Worm (Caenorhabditis elegans) whole organism, L2 larva: ENCODE results near the gene F57C7.4.
A peak's percentile ranks its signal among the peaks of the same experiment; 100 is the strongest.

Experiments used
- C34F6.9 ChIP-seq: fragments of 150-350 bp; optimal IDR thresholded peaks from 2 replicates; lab custom pipeline; 2014; ENCODE audit warnings: missing biosample characterization, missing genetic modification characterization
- F13H6.1 ChIP-seq: sonication (generic microtip); optimal IDR thresholded peaks from 2 replicates; lab custom pipeline; 2016; ENCODE audit warnings: missing genetic modification characterization, missing compliant biosample characterization
- R02D3.7 ChIP-seq: fragments of 150-350 bp; optimal IDR thresholded peaks from 2 replicates; lab custom pipeline; 2014; ENCODE audit warnings: missing biosample characterization, missing genetic modification characterization
- Y55F3AM.14 ChIP-seq: fragments of 200-800 bp; sonication (Bioruptor generic); optimal IDR thresholded peaks from 2 replicates; lab custom pipeline; 2018; ENCODE audit warnings: mild to moderate bottlenecking, missing genetic modification characterization, missing compliant biosample characterization
- ZK546.5 ChIP-seq: sonication (generic microtip); optimal IDR thresholded peaks from 2 replicates; lab custom pipeline; 2017; ENCODE audit warnings: missing biosample characterization, missing genetic modification characterization
- alr-1 ChIP-seq: fragments of 150-350 bp; optimal IDR thresholded peaks from 2 replicates; lab custom pipeline; 2014; ENCODE audit warnings: missing biosample characterization, missing genetic modification characterization
- aly-2 ChIP-seq: fragments of 150-350 bp; optimal IDR thresholded peaks from 2 replicates; lab custom pipeline; 2014; ENCODE audit warnings: missing biosample characterization, missing genetic modification characterization
- ama-1 ChIP-seq: fragments of 150-350 bp; optimal IDR thresholded peaks from 2 replicates; lab custom pipeline; 2018; ENCODE audit warnings: inconsistent platforms
- blmp-1 ChIP-seq: sonication (generic microtip); optimal IDR thresholded peaks from 2 replicates; lab custom pipeline; 2017; ENCODE audit warnings: missing genetic modification characterization, mild to moderate bottlenecking, missing compliant biosample characterization, antibody characterized with exemption, moderate library complexity; ENCODE audit not compliant: insufficient read depth
- ceh-16 ChIP-seq: fragments of 150-350 bp; optimal IDR thresholded peaks from 2 replicates; lab custom pipeline; 2014; ENCODE audit warnings: missing biosample characterization, missing genetic modification characterization
- crh-2 ChIP-seq: sonication (generic microtip); optimal IDR thresholded peaks from 2 replicates; lab custom pipeline; 2017; ENCODE audit warnings: missing biosample characterization, missing genetic modification characterization
- dmd-4 ChIP-seq: sonication (generic microtip); optimal IDR thresholded peaks from 2 replicates; lab custom pipeline; 2017; ENCODE audit warnings: missing biosample characterization, missing genetic modification characterization
- egl-27 ChIP-seq: sonication (generic microtip); optimal IDR thresholded peaks from 3 replicates; lab custom pipeline; 2017; ENCODE audit warnings: missing biosample characterization, missing genetic modification reagents, missing genetic modification characterization
- elt-1 ChIP-seq: fragments of 150-350 bp; optimal IDR thresholded peaks from 2 replicates; lab custom pipeline; 2014; ENCODE audit warnings: missing biosample characterization, missing genetic modification characterization
- fos-1 ChIP-seq: fragments of 150-350 bp; optimal IDR thresholded peaks from 2 replicates; lab custom pipeline; 2014; ENCODE audit warnings: missing biosample characterization, missing genetic modification characterization
- gmeb-1 ChIP-seq: fragments of 150-350 bp; optimal IDR thresholded peaks from 2 replicates; lab custom pipeline; 2014; ENCODE audit warnings: missing biosample characterization, missing genetic modification characterization
- lin-11 ChIP-seq: fragments of 150-350 bp; sonication (generic microtip); optimal IDR thresholded peaks from 2 replicates; lab custom pipeline; 2014; ENCODE audit warnings: missing biosample characterization, missing genetic modification characterization, inconsistent platforms, mixed read lengths
- lin-13 ChIP-seq: fragments of 150-350 bp; optimal IDR thresholded peaks from 2 replicates; lab custom pipeline; 2014; ENCODE audit warnings: missing biosample characterization, missing genetic modification reagents, missing genetic modification characterization
- lin-39 ChIP-seq: fragments of 150-350 bp; optimal IDR thresholded peaks from 2 replicates; lab custom pipeline; 2014; ENCODE audit warnings: missing biosample characterization, missing genetic modification reagents, missing genetic modification characterization
- lsy-2 ChIP-seq, 2 experiments: fragments of 150-350 bp in 1 of 2; sonication (generic microtip) in 1 of 2; optimal IDR thresholded peaks; 2 replicates each; lab custom pipeline; 2014 to 2017; ENCODE audit warnings: missing biosample characterization in 2 of 2, missing genetic modification characterization in 2 of 2
- mab-5 ChIP-seq: fragments of 150-350 bp; optimal IDR thresholded peaks from 2 replicates; lab custom pipeline; 2014; ENCODE audit warnings: missing biosample characterization, missing genetic modification characterization
- mdl-1 ChIP-seq, 2 experiments: fragments of 150-350 bp in 1 of 2; sonication (generic microtip) in 1 of 2; optimal IDR thresholded peaks; 2 replicates each; lab custom pipeline; 2017; ENCODE audit warnings: missing biosample characterization in 2 of 2, missing genetic modification characterization in 2 of 2
- nhr-10 ChIP-seq: sonication (generic microtip); optimal IDR thresholded peaks from 2 replicates; lab custom pipeline; 2017; ENCODE audit warnings: missing biosample characterization, missing genetic modification characterization
- nhr-11 ChIP-seq: fragments of 150-350 bp; optimal IDR thresholded peaks from 2 replicates; lab custom pipeline; 2014; ENCODE audit warnings: missing biosample characterization, missing genetic modification characterization
- nhr-129 ChIP-seq: fragments of 150-350 bp; optimal IDR thresholded peaks from 2 replicates; lab custom pipeline; 2014; ENCODE audit warnings: missing biosample characterization, missing genetic modification characterization
- nhr-21 ChIP-seq: fragments of 150-350 bp; optimal IDR thresholded peaks from 2 replicates; lab custom pipeline; 2014; ENCODE audit warnings: missing biosample characterization, missing genetic modification characterization
- nhr-23 ChIP-seq: fragments of 150-350 bp; optimal IDR thresholded peaks from 2 replicates; lab custom pipeline; 2014; ENCODE audit warnings: missing biosample characterization, missing genetic modification reagents, missing genetic modification characterization
- nhr-237 ChIP-seq: fragments of 150-350 bp; optimal IDR thresholded peaks from 2 replicates; lab custom pipeline; 2014; ENCODE audit warnings: missing biosample characterization, missing genetic modification characterization
- nhr-25 ChIP-seq: fragments of 150-350 bp; sonication (generic microtip); optimal IDR thresholded peaks from 3 replicates; lab custom pipeline; 2014; ENCODE audit warnings: missing biosample characterization, missing genetic modification characterization
- nhr-6 ChIP-seq: fragments of 150-350 bp; optimal IDR thresholded peaks from 2 replicates; lab custom pipeline; 2014; ENCODE audit warnings: missing biosample characterization, missing genetic modification characterization
- nhr-77 ChIP-seq: fragments of 150-350 bp; optimal IDR thresholded peaks from 2 replicates; lab custom pipeline; 2014; ENCODE audit warnings: missing biosample characterization, missing genetic modification characterization
- sem-4 ChIP-seq: fragments of 150-350 bp; optimal IDR thresholded peaks from 2 replicates; lab custom pipeline; 2014; ENCODE audit warnings: missing biosample characterization, missing genetic modification reagents, missing genetic modification characterization
- sma-3 ChIP-seq: sonication (generic microtip); optimal IDR thresholded peaks from 2 replicates; lab custom pipeline; 2016; ENCODE audit warnings: missing genetic modification reagents, missing genetic modification characterization, missing compliant biosample characterization
- sma-9 ChIP-seq, 2 experiments: fragments of 150-350 bp in 1 of 2; sonication (generic microtip) in 1 of 2; optimal IDR thresholded peaks; 2 replicates each; lab custom pipeline; 2014 to 2016; ENCODE audit warnings: missing genetic modification characterization in 2 of 2, mild to moderate bottlenecking in 1 of 2, missing biosample characterization in 1 of 2, missing compliant biosample characterization in 1 of 2, missing genetic modification reagents in 1 of 2, moderate library complexity in 1 of 2
- snpc-4 ChIP-seq: fragments of 150-350 bp; optimal IDR thresholded peaks from 2 replicates; lab custom pipeline; 2014; ENCODE audit warnings: missing biosample characterization, missing genetic modification characterization
- unc-39 ChIP-seq: fragments of 150-350 bp; optimal IDR thresholded peaks from 2 replicates; lab custom pipeline; 2014; ENCODE audit warnings: missing biosample characterization, missing genetic modification characterization
- unc-55 ChIP-seq: fragments of 150-350 bp; sonication (generic microtip); optimal IDR thresholded peaks from 3 replicates; lab custom pipeline; 2014; ENCODE audit warnings: missing biosample characterization, missing genetic modification reagents, missing genetic modification characterization
- unc-62 ChIP-seq: fragments of 150-350 bp; optimal IDR thresholded peaks from 2 replicates; lab custom pipeline; 2014; ENCODE audit warnings: missing biosample characterization, missing genetic modification reagents, missing genetic modification characterization
- zag-1 ChIP-seq: fragments of 150-350 bp; optimal IDR thresholded peaks from 2 replicates; lab custom pipeline; 2014; ENCODE audit warnings: missing biosample characterization, missing genetic modification characterization
- ztf-1 ChIP-seq: fragments of 200-800 bp; sonication (Bioruptor generic); conservative IDR thresholded peaks from 2 replicates; pipeline ENCODE4 v1.3.6; 2022; ENCODE audit warnings: missing genetic modification characterization, missing compliant biosample characterization
- ztf-11 ChIP-seq: sonication (generic microtip); optimal IDR thresholded peaks from 2 replicates; lab custom pipeline; 2017; ENCODE audit warnings: missing biosample characterization, missing genetic modification characterization

F57C7.4 gene

DNA sequence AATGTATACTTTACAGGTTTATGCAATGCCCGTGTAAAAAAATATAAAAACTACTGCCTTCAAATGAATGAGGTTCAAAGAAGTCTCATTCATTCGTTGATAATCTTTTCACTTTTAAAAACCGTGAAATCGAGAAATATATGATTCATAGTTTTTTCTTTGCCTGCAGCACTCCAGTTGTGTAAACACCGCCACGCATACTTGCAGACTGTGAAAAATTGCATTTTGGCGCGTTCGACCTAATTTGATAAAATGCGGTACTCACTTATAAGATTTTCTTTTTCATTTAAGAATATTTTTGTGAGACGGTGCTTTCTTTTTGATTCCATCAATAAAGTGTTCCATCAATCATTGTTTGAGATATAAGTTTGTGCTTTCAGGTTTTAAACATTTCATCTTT is 22.6 kb downstream of the F57C7.4 start:
- TF ChIP-seq crh-2 (peak; percentile 56), nhr-10 (tag; lab: Kevin White, UChicago) (no peak), nhr-129 (tag; lab: Kevin White, UChicago) (peak; percentile 24), aly-2 (tag; lab: Kevin White, UChicago) (no peak), lin-39 (tag; lab: Kevin White, UChicago) (no peak), nhr-6 (tag; lab: Kevin White, UChicago) (no peak), C34F6.9 (peak; percentile 33), blmp-1 (tag; lab: Kevin White, UChicago) (peak; percentile 30), fos-1 (tag; lab: Kevin White, UChicago) (peak; percentile 56), lsy-2 (tag; optimal IDR thresholded peaks at IDR 0.05; lab: Kevin White, UChicago) (peak in 1 of 2 experiments; percentile 54), lin-13 (GFP tag; lab: Kevin White, UChicago) (peak; percentile 9), unc-55 (GFP tag; lab: Kevin White, UChicago) (peak; percentile 74), sma-9 (GFP tag; optimal IDR thresholded peaks at IDR 0.05; lab: Kevin White, UChicago) (peak; percentile 37), sma-9 (tag; optimal IDR thresholded peaks at IDR 0.05; lab: Kevin White, UChicago) (no peak), F13H6.1 (tag; lab: Kevin White, UChicago) (peak; percentile 7), ztf-1 (GFP tag; lab: Robert Waterston, UW) (no peak), unc-39 (tag; lab: Kevin White, UChicago) (no peak), gmeb-1 (tag; lab: Kevin White, UChicago) (peak; percentile 48)

DNA sequence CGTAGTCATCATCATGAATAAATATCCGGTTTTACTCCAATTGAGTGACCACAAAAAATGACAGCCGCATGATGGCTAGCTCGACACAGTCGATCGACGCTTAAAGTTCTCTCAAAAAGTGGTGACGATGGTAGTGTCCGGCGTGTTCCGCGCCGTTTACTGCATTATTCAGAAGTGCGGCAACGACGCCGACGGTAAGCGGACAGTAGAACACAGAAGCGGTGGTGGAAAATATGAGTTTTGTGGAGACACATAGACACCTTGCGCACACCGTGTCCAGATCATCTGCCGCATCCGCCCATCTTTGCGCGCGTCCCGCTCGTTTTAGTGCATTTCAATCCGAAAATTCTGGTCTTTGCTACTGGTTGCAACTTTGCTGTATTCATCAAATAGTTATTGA is 30.2 kb downstream of the F57C7.4 start, which contains the start of gene F59F5.7:
F59F5.7 (plus strand) TSS at position 301 of the 400 bp plus-strand sequence.
- no peak for TF ChIP-seq dmd-4
- TF ChIP-seq nhr-237 (tag; lab: Kevin White, UChicago) = no peak
- no peak for TF ChIP-seq nhr-10 (tag; lab: Kevin White, UChicago)
- no peak for TF ChIP-seq gmeb-1 (tag; lab: Kevin White, UChicago)
- TF ChIP-seq ceh-16 = no peak
- no peak for TF ChIP-seq sma-3 (GFP tag; lab: Kevin White, UChicago)
- TF ChIP-seq nhr-129 (tag; lab: Kevin White, UChicago) = no peak
- TF ChIP-seq elt-1 (tag; lab: Kevin White, UChicago) = no peak
- TF ChIP-seq ztf-11 (tag; lab: Kevin White, UChicago) = no peak
- TF ChIP-seq sem-4 (tag; lab: Kevin White, UChicago) = no peak
- no peak for TF ChIP-seq nhr-21 (tag; lab: Kevin White, UChicago)
- no peak for TF ChIP-seq crh-2
- TF ChIP-seq unc-55 (GFP tag; lab: Kevin White, UChicago) = no peak

DNA sequence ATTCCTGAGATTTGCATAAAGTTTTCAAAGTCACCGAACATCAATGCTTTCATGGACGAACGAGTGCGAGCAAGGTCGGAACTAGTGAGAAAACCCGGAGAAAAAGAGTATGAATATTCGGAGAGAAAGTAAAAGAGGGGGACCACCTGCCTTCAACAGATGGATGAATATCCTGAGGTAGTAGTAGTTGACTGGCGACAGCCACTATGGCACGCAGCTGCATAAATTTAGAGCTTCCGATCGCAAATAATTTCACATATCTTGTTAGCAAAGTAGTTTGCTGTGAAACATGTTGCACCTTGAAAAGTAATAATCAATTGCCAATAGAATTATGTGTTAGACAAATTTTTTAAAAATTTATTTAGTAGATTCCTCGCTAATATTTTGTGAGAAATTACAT is 32.6 kb downstream of the F57C7.4 start:
- no peak for TF ChIP-seq nhr-11 (tag; lab: Kevin White, UChicago)
- TF ChIP-seq crh-2 = no peak
- TF ChIP-seq unc-55 (GFP tag; lab: Kevin White, UChicago) = no peak
- no peak for TF ChIP-seq snpc-4 (tag; lab: Kevin White, UChicago)
- no peak for TF ChIP-seq R02D3.7
- TF ChIP-seq ceh-16 = no peak
- no peak for TF ChIP-seq mdl-1 (tag; optimal IDR thresholded peaks at IDR 0.05; lab: Kevin White, UChicago)
- no peak for TF ChIP-seq lin-13 (GFP tag; lab: Kevin White, UChicago)
- no peak for TF ChIP-seq ama-1 (lab: Kevin White, UChicago)

DNA sequence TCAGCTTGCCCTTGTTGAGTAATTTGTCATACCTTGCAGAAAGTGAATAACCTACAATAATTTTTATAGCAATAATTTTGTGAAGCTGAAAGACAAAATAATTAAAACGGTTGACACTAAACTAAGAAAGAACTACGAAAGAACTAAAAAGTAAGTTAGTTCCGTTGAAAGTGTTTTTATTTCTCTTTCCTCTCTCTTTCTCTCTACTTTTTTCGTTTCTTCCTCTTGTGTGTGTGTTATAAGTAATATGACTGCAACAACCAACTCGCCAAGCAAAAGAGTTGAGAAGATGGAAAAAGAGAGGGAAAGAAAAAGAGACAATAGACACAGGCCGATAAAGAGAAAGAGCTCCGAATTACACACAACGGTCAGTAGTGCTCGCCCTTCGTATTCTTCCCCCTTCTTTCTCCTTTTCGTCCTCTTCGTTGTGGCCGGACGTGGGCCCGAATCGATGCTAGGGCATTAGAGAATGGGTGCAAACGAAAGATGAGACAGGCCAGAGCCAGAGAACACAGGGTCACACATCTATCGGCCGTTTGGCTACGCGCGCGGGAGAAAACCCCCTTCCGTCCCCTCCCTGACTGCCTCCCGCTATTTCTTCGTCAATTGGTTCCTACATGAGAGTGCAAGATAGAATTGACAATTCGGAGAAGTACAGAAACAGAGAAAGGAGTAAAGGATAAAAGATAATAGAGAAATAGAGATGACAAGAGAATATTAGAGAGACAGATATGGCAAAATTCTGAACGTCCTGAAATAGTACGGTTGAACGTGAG is 34.0 kb downstream of the F57C7.4 start, which contains the start of gene syd-2:
syd-2 (minus strand) TSS at position 51 of the 776 bp plus-strand sequence.
- TF ChIP-seq ZK546.5 (tag; lab: Kevin White, UChicago) (no peak), mdl-1 (tag; optimal IDR thresholded peaks at IDR 0.05; lab: Kevin White, UChicago) (peak; percentile 40 to 75), nhr-11 (tag; lab: Kevin White, UChicago) (peak; percentile 51), nhr-25 (tag; lab: Kevin White, UChicago) (no peak), egl-27 (tag; lab: Kevin White, UChicago) (peak; percentile 65), sma-9 (GFP tag; optimal IDR thresholded peaks at IDR 0.05; lab: Kevin White, UChicago) (peak; percentile 54), sma-9 (tag; optimal IDR thresholded peaks at IDR 0.05; lab: Kevin White, UChicago) (no peak), ztf-1 (GFP tag; lab: Robert Waterston, UW) (no peak), snpc-4 (tag; lab: Kevin White, UChicago) (peak; percentile 51), sem-4 (tag; lab: Kevin White, UChicago) (peak; percentile 89), R02D3.7 (no peak), aly-2 (tag; lab: Kevin White, UChicago) (no peak), Y55F3AM.14 (peak; percentile 76), lin-13 (GFP tag; lab: Kevin White, UChicago) (peak; percentile 55), ztf-11 (tag; lab: Kevin White, UChicago) (no peak), lsy-2 (tag; optimal IDR thresholded peaks at IDR 0.05; lab: Kevin White, UChicago) (peak; percentile 56 to 69), nhr-23 (no peak), unc-62 (GFP tag; lab: Kevin White, UChicago) (no peak), zag-1 (tag; lab: Kevin White, UChicago) (peak; percentile 83), dmd-4 (no peak), nhr-77 (tag; lab: Kevin White, UChicago) (peak; percentile 20), elt-1 (tag; lab: Kevin White, UChicago) (no peak), alr-1 (tag; lab: Kevin White, UChicago) (peak; percentile 98), C34F6.9 (peak; percentile 80), ama-1 (lab: Kevin White, UChicago) (no peak), ceh-16 (peak; percentile 54), mab-5 (tag; lab: Kevin White, UChicago) (peak; percentile 67), F13H6.1 (tag; lab: Kevin White, UChicago) (peak; percentile 96), nhr-129 (tag; lab: Kevin White, UChicago) (peak; percentile 93), lin-11 (peak; percentile 67)
